Worm (Caenorhabditis elegans) whole organism, L4 larva: ENCODE results near the gene spe-27.

Experiments used
- ces-1 ChIP-seq: fragments of 150-350 bp; sonication (generic microtip); optimal IDR thresholded peaks from 4 replicates; lab custom pipeline; 2014; ENCODE audit warnings: missing biosample characterization, missing genetic modification reagents, missing genetic modification characterization
- mdt-29 ChIP-seq: fragments of 200-800 bp; sonication (Bioruptor generic); IDR thresholded peaks from 2 replicates; pipeline ENCODE4 v1.3.6; 2022; ENCODE audit warnings: missing genetic modification reagents, missing genetic modification characterization, missing compliant biosample characterization
- nhr-237 ChIP-seq: sonication (generic microtip); optimal IDR thresholded peaks from 2 replicates; lab custom pipeline; 2017; ENCODE audit warnings: missing biosample characterization, missing genetic modification characterization
- ztf-11 ChIP-seq: fragments of 150-350 bp; optimal IDR thresholded peaks from 2 replicates; lab custom pipeline; 2014; ENCODE audit warnings: missing biosample characterization, missing genetic modification characterization

DNA sequence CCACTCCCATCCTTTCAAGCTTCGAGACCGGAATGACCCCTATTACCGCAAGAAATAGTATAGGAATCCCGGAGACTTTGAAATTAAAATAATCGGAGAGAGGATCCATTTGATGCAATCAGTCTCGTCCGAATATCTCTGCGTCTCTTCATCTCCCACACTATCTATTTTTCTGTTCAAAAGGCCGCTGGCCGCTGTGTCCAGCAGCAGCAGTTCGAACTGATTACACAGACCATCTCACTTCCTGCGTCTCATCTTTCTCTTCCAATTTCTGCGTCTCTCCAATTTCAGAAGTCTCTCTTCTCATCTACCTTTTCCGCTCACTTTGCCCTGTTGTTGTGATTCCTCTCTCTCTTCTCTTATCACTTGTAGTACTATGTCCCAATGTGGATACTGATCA is 48.3 kb downstream of the spe-27 start:
- TF ChIP-seq mdt-29 (no peak), nhr-237 (tag; lab: Kevin White, UChicago) (no peak), ces-1 (no peak), ztf-11 (no peak)
